Fruit fly (Drosophila melanogaster) whole organism, prepupa: Measurements from ENCODE around the gene CG43331.

ENCODE experiments used
- CG10631 ChIP-seq: fragments of 200-800 bp; sonication (Bioruptor generic); optimal IDR thresholded peaks from 2 replicates; lab custom pipeline; 2016; ENCODE audit warnings: missing biosample characterization, missing genetic modification characterization
- CG10669 ChIP-seq: fragments of 200-800 bp; sonication (Bioruptor generic); optimal IDR thresholded peaks from 3 replicates; lab custom pipeline; 2018; ENCODE audit warnings: missing biosample characterization, mild to moderate bottlenecking, missing genetic modification characterization, moderate library complexity
- CG11294 ChIP-seq: fragments of 200-800 bp; sonication (Bioruptor generic); IDR thresholded peaks from 2 replicates; pipeline ENCODE4 v1.3.6; 2022; ENCODE audit warnings: missing biosample characterization, missing genetic modification characterization
- CG15336 ChIP-seq: fragments of 200-800 bp; sonication (Bioruptor generic); IDR thresholded peaks from 2 replicates; pipeline ENCODE4 v1.3.6; 2022; ENCODE audit warnings: missing biosample characterization, missing genetic modification characterization
- CG1621 ChIP-seq: fragments of 200-800 bp; sonication (Bioruptor generic); optimal IDR thresholded peaks from 3 replicates; lab custom pipeline; 2018; ENCODE audit warnings: missing biosample characterization, mild to moderate bottlenecking, missing genetic modification characterization
- CG16779 ChIP-seq: fragments of 200-800 bp; sonication (Bioruptor generic); optimal IDR thresholded peaks from 3 replicates; lab custom pipeline; 2017; ENCODE audit warnings: missing biosample characterization, mild to moderate bottlenecking, missing genetic modification characterization
- CG3032 ChIP-seq: fragments of 200-800 bp; optimal IDR thresholded peaks from 2 replicates; lab custom pipeline; 2019; ENCODE audit warnings: missing biosample characterization, mild to moderate bottlenecking, missing genetic modification characterization, moderate library complexity
- CG31627 ChIP-seq: fragments of 200-800 bp; sonication (Bioruptor generic); optimal IDR thresholded peaks from 3 replicates; lab custom pipeline; 2016; ENCODE audit warnings: missing biosample characterization, missing genetic modification characterization
- CG32006 ChIP-seq: fragments of 200-800 bp; sonication (Bioruptor generic); optimal IDR thresholded peaks from 3 replicates; lab custom pipeline; 2017; ENCODE audit warnings: missing biosample characterization, mild to moderate bottlenecking, missing genetic modification characterization
- CG34406 ChIP-seq: fragments of 200-800 bp; sonication (Bioruptor generic); optimal IDR thresholded peaks from 3 replicates; lab custom pipeline; 2016; ENCODE audit warnings: missing biosample characterization, missing genetic modification characterization
- CG4318 ChIP-seq: fragments of 200-800 bp; sonication (Bioruptor generic); optimal IDR thresholded peaks from 3 replicates; lab custom pipeline; 2017; ENCODE audit warnings: missing biosample characterization, mild to moderate bottlenecking, missing genetic modification characterization
- CG6163 ChIP-seq: fragments of 200-800 bp; sonication (Bioruptor generic); IDR thresholded peaks from 3 replicates; pipeline ENCODE4 v1.3.6; 2022; ENCODE audit warnings: missing biosample characterization, missing genetic modification characterization
- CG6808 ChIP-seq: fragments of 200-800 bp; sonication (Bioruptor generic); optimal IDR thresholded peaks from 3 replicates; lab custom pipeline; 2017; ENCODE audit warnings: missing biosample characterization, missing genetic modification characterization, mild to moderate bottlenecking, moderate library complexity, missing genetic modification reagents
- CG6854 ChIP-seq: fragments of 200-800 bp; sonication (Bioruptor generic); optimal IDR thresholded peaks from 2 replicates; lab custom pipeline; 2017; ENCODE audit warnings: missing biosample characterization, mild to moderate bottlenecking, missing genetic modification characterization
- CG7368 ChIP-seq: fragments of 200-800 bp; sonication (Bioruptor generic); optimal IDR thresholded peaks from 3 replicates; lab custom pipeline; 2016; ENCODE audit warnings: missing biosample characterization, missing genetic modification characterization
- CG8319 ChIP-seq: fragments of 200-800 bp; sonication (Bioruptor generic); optimal IDR thresholded peaks from 3 replicates; lab custom pipeline; 2016; ENCODE audit warnings: missing biosample characterization, missing genetic modification characterization
- CG8632 ChIP-seq: fragments of 200-800 bp; sonication (Bioruptor generic); optimal IDR thresholded peaks from 3 replicates; lab custom pipeline; 2016; ENCODE audit warnings: missing biosample characterization, missing genetic modification characterization
- CG9139 ChIP-seq: fragments of 200-800 bp; sonication (Bioruptor generic); optimal IDR thresholded peaks from 3 replicates; lab custom pipeline; 2017; ENCODE audit warnings: missing biosample characterization, mild to moderate bottlenecking, missing genetic modification characterization
- Eip75B ChIP-seq: fragments of 200-800 bp; sonication (Bioruptor generic); optimal IDR thresholded peaks from 3 replicates; lab custom pipeline; 2016; ENCODE audit warnings: missing biosample characterization, missing genetic modification characterization
- Eip78C ChIP-seq: fragments of 200-800 bp; sonication (Bioruptor generic); peaks from one replicate; lab custom pipeline; 2016; ENCODE audit warnings: missing biosample characterization, missing genetic modification characterization
- Gug ChIP-seq: fragments of 200-800 bp; sonication (Bioruptor generic); IDR thresholded peaks from 2 replicates; pipeline ENCODE4 v1.3.6; 2022; ENCODE audit warnings: missing biosample characterization, missing genetic modification characterization
- Hr38 ChIP-seq: sonication (Bioruptor generic); optimal IDR thresholded peaks from 2 replicates; lab custom pipeline; 2016; ENCODE audit warnings: missing biosample characterization, missing genetic modification characterization
- Hr39 ChIP-seq: fragments of 200-800 bp; sonication (Bioruptor generic); optimal IDR thresholded peaks from 2 replicates; lab custom pipeline; 2016; ENCODE audit warnings: missing biosample characterization, missing genetic modification characterization
- Hr4 ChIP-seq: fragments of 200-800 bp; sonication (Bioruptor generic); optimal IDR thresholded peaks from 3 replicates; lab custom pipeline; 2016; ENCODE audit warnings: missing biosample characterization, missing genetic modification characterization
- Lpt ChIP-seq: fragments of 200-800 bp; sonication (Bioruptor generic); optimal IDR thresholded peaks from 3 replicates; lab custom pipeline; 2016; ENCODE audit warnings: missing biosample characterization, missing genetic modification characterization
- Met ChIP-seq: fragments of 200-800 bp; sonication (Bioruptor generic); optimal IDR thresholded peaks from 3 replicates; lab custom pipeline; 2016; ENCODE audit warnings: missing biosample characterization, missing genetic modification characterization
- OdsH ChIP-seq: fragments of 200-800 bp; sonication (Bioruptor generic); optimal IDR thresholded peaks from 3 replicates; lab custom pipeline; 2016; ENCODE audit warnings: missing biosample characterization, missing genetic modification characterization
- Sox102F ChIP-seq: fragments of 200-800 bp; sonication (Bioruptor generic); optimal IDR thresholded peaks from 2 replicates; lab custom pipeline; 2016; ENCODE audit warnings: missing biosample characterization, mild to moderate bottlenecking, missing genetic modification characterization
- Sox14 ChIP-seq: fragments of 200-800 bp; sonication (Bioruptor generic); optimal IDR thresholded peaks from 3 replicates; lab custom pipeline; 2016; ENCODE audit warnings: missing biosample characterization, missing genetic modification characterization
- acj6 ChIP-seq: fragments of 200-800 bp; sonication (Bioruptor generic); optimal IDR thresholded peaks from 3 replicates; lab custom pipeline; 2016; ENCODE audit warnings: missing biosample characterization, missing genetic modification characterization
- fd59A ChIP-seq: fragments of 200-800 bp; sonication (Bioruptor generic); optimal IDR thresholded peaks from 2 replicates; lab custom pipeline; 2017; ENCODE audit warnings: missing biosample characterization, mild to moderate bottlenecking, missing genetic modification characterization, missing genetic modification reagents
- fd85E ChIP-seq: fragments of 200-800 bp; sonication (Bioruptor generic); optimal IDR thresholded peaks from 3 replicates; lab custom pipeline; 2016; ENCODE audit warnings: missing biosample characterization, missing genetic modification characterization
- fkh ChIP-seq: fragments of 200-800 bp; sonication (Bioruptor generic); optimal IDR thresholded peaks from 3 replicates; lab custom pipeline; 2017; ENCODE audit warnings: missing biosample characterization, mild to moderate bottlenecking, missing genetic modification characterization, moderate library complexity
- net ChIP-seq: fragments of 200-800 bp; sonication (Bioruptor generic); optimal IDR thresholded peaks from 3 replicates; lab custom pipeline; 2016; ENCODE audit warnings: missing biosample characterization, missing genetic modification characterization
- pdm3 ChIP-seq: fragments of 200-800 bp; sonication (Bioruptor generic); optimal IDR thresholded peaks from 3 replicates; lab custom pipeline; 2016; ENCODE audit warnings: missing biosample characterization, missing genetic modification characterization
- spab ChIP-seq: fragments of 200-800 bp; sonication (Bioruptor generic); optimal IDR thresholded peaks from 2 replicates; lab custom pipeline; 2017; ENCODE audit warnings: missing biosample characterization, mild to moderate bottlenecking, missing genetic modification characterization, missing genetic modification reagents
- topi ChIP-seq: fragments of 200-800 bp; sonication (Bioruptor generic); optimal IDR thresholded peaks from 3 replicates; lab custom pipeline; 2016; ENCODE audit warnings: missing biosample characterization, missing genetic modification characterization
- vri ChIP-seq: fragments of 200-800 bp; sonication (Bioruptor generic); optimal IDR thresholded peaks from 3 replicates; lab custom pipeline; 2016; ENCODE audit warnings: missing biosample characterization, mild to moderate bottlenecking, missing genetic modification characterization

CG43331 gene

dm6 chr3L:22504323-22504722 is 693 bp upstream of the CG43331 start, which contains the start of gene CG43330:
Gene CG43330, minus strand, starts transcription at chr3L:22504423.
- no peak for TF ChIP-seq CG34406 (GFP tag; lab: Kevin White, UChicago)
- no peak for TF ChIP-seq fd59A (GFP tag; lab: Kevin White, UChicago)
- TF ChIP-seq fd85E (GFP tag; lab: Kevin White, UChicago): no peak
- TF ChIP-seq Met: no peak
- TF ChIP-seq pdm3 (GFP tag; lab: Kevin White, UChicago): no peak
- TF ChIP-seq Sox14: no peak
- no peak for TF ChIP-seq CG8632 (GFP tag; lab: Kevin White, UChicago)
- TF ChIP-seq CG3032 (tag; lab: Kevin White, UChicago): no peak
- no peak for TF ChIP-seq CG10631 (GFP tag; lab: Kevin White, UChicago)
- TF ChIP-seq acj6: no peak
- no peak for TF ChIP-seq CG6808 (GFP tag; lab: Kevin White, UChicago)

- TF ChIP-seq CG6163 (GFP tag; lab: Robert Waterston, UW) (no peak), CG6854 (GFP tag; lab: Kevin White, UChicago) (no peak), Sox14 (no peak), CG31627 (GFP tag; lab: Kevin White, UChicago) (no peak), fd85E (GFP tag; lab: Kevin White, UChicago) (no peak), acj6 (no peak), CG4318 (GFP tag; lab: Kevin White, UChicago) (no peak), spab (no peak), pdm3 (GFP tag; lab: Kevin White, UChicago) (no peak), Gug (GFP tag; lab: Robert Waterston, UW) (no peak), CG9139 (GFP tag; lab: Kevin White, UChicago) (no peak), CG10669 (no peak), vri (GFP tag; lab: Kevin White, UChicago) (no peak), Sox102F (GFP tag; lab: Kevin White, UChicago) (no peak), CG1621 (no peak), Hr39 (no peak), Lpt (GFP tag; lab: Kevin White, UChicago) (no peak)
Measured at dm6 chr3L:22501300-22501699, 2.3 kb downstream of the CG43331 start, which contains the start of gene CG43312. Gene CG43312, plus strand, starts transcription at chr3L:22501600.

dm6 chr3L:22497594-22497993 is 6.0 kb downstream of the CG43331 start:
- TF ChIP-seq Eip75B (GFP tag; lab: Kevin White, UChicago): no peak
- no peak for TF ChIP-seq acj6
- no peak for TF ChIP-seq fd85E (GFP tag; lab: Kevin White, UChicago)
- TF ChIP-seq Gug (GFP tag; lab: Robert Waterston, UW): no peak
- TF ChIP-seq CG3032 (tag; lab: Kevin White, UChicago): no peak
- TF ChIP-seq topi (GFP tag; lab: Kevin White, UChicago): no peak
- TF ChIP-seq OdsH (GFP tag; lab: Kevin White, UChicago): no peak

dm6 chr3L:22483452-22483851 is 20.2 kb downstream of the CG43331 start:
- TF ChIP-seq CG4318 (GFP tag; lab: Kevin White, UChicago) (no peak), Eip78C (GFP tag; lab: Kevin White, UChicago) (no peak), CG9139 (GFP tag; lab: Kevin White, UChicago) (no peak), CG11294 (GFP tag; lab: Robert Waterston, UW) (no peak), CG32006 (GFP tag; lab: Kevin White, UChicago) (no peak), CG3032 (tag; lab: Kevin White, UChicago) (no peak), net (GFP tag; lab: Kevin White, UChicago) (no peak), CG16779 (tag; lab: Kevin White, UChicago) (no peak), fkh (no peak), CG10631 (GFP tag; lab: Kevin White, UChicago) (no peak), CG8319 (GFP tag; lab: Kevin White, UChicago) (no peak), Hr38 (no peak), CG31627 (GFP tag; lab: Kevin White, UChicago) (no peak), CG6163 (GFP tag; lab: Robert Waterston, UW) (no peak), CG7368 (GFP tag; lab: Kevin White, UChicago) (no peak), CG15336 (GFP tag; lab: Robert Waterston, UW) (no peak), CG6854 (GFP tag; lab: Kevin White, UChicago) (no peak), OdsH (GFP tag; lab: Kevin White, UChicago) (no peak), Hr4 (GFP tag; lab: Kevin White, UChicago) (no peak)
